Worm (Caenorhabditis elegans) whole organism, early embryonic: ENCODE results near the gene mdt-21.
"Not testable (repeated sequence)": the region's sequence is repeated elsewhere in the genome, so short reads cannot be mapped to it uniquely, and the experiment has no call there.

Experiments used
- B0310.2 ChIP-seq: sonication (generic microtip); optimal IDR thresholded peaks from 2 replicates; lab custom pipeline; 2016; ENCODE audit warnings: mild to moderate bottlenecking, missing genetic modification characterization, missing compliant biosample characterization
- F13C5.2 ChIP-seq: sonication (generic microtip); optimal IDR thresholded peaks from 2 replicates; lab custom pipeline; 2017; ENCODE audit warnings: mild to moderate bottlenecking, missing genetic modification characterization, inconsistent platforms, missing compliant biosample characterization
- aly-1 ChIP-seq: sonication (generic microtip); optimal IDR thresholded peaks from 2 replicates; lab custom pipeline; 2016; ENCODE audit warnings: missing genetic modification characterization, missing compliant biosample characterization
- ama-1 ChIP-seq: fragments of 150-350 bp; optimal IDR thresholded peaks from 2 replicates; lab custom pipeline; 2014
- ceh-13 ChIP-seq: fragments of 200-800 bp; sonication (Bioruptor generic); optimal IDR thresholded peaks from 2 replicates; lab custom pipeline; 2018; ENCODE audit warnings: mild to moderate bottlenecking, missing genetic modification characterization, missing compliant biosample characterization
- ceh-36 ChIP-seq: sonication (generic microtip); optimal IDR thresholded peaks from 2 replicates; lab custom pipeline; 2016; ENCODE audit warnings: missing genetic modification characterization, inconsistent platforms, missing compliant biosample characterization
- ets-7 ChIP-seq: sonication (generic microtip); optimal IDR thresholded peaks from 2 replicates; lab custom pipeline; 2016; ENCODE audit warnings: missing genotype, missing genetic modification characterization, missing compliant biosample characterization
- flt-1 ChIP-seq: fragments of 200-800 bp; sonication (Bioruptor generic); IDR thresholded peaks from 2 replicates; pipeline ENCODE4 v1.3.6; 2022; ENCODE audit warnings: missing genetic modification characterization, missing compliant biosample characterization
- hmbx-1 ChIP-seq: sonication (generic microtip); optimal IDR thresholded peaks from 2 replicates; lab custom pipeline; 2016; ENCODE audit warnings: mild to moderate bottlenecking, missing genetic modification characterization, missing compliant biosample characterization
- hmg-4 ChIP-seq: fragments of 200-800 bp; sonication (Bioruptor generic); optimal IDR thresholded peaks from 2 replicates; lab custom pipeline; 2018; ENCODE audit warnings: mild to moderate bottlenecking, missing genetic modification characterization, missing compliant biosample characterization
- hnd-1 ChIP-seq: sonication (generic microtip); optimal IDR thresholded peaks from 2 replicates; lab custom pipeline; 2016; ENCODE audit warnings: missing genetic modification characterization, missing compliant biosample characterization
- pes-1 ChIP-seq: fragments of 200-800 bp; sonication (Bioruptor generic); IDR thresholded peaks from 2 replicates; pipeline ENCODE4 v1.3.6; 2022; ENCODE audit warnings: missing genetic modification reagents, missing genetic modification characterization, missing compliant biosample characterization
- scrt-1 ChIP-seq: fragments of 200-800 bp; sonication (Bioruptor generic); IDR thresholded peaks from 2 replicates; pipeline ENCODE4 v1.3.6; 2022; ENCODE audit warnings: missing genetic modification characterization, missing compliant biosample characterization
- sea-1 ChIP-seq: fragments of 200-800 bp; sonication (Bioruptor generic); conservative IDR thresholded peaks from 2 replicates; pipeline ENCODE4 v1.3.6; 2022; ENCODE audit warnings: missing genetic modification characterization, missing compliant biosample characterization
- tbx-11 ChIP-seq: fragments of 200-800 bp; sonication (Bioruptor generic); IDR thresholded peaks from 2 replicates; pipeline ENCODE4 v1.3.6; 2022; ENCODE audit warnings: missing genetic modification characterization, missing compliant biosample characterization
- tbx-37 ChIP-seq: fragments of 200-800 bp; sonication (Bioruptor generic); conservative IDR thresholded peaks from 2 replicates; pipeline ENCODE4 v1.3.6; 2022; ENCODE audit warnings: missing genetic modification reagents, missing genetic modification characterization, missing compliant biosample characterization
- tra-4 ChIP-seq: sonication (generic microtip); optimal IDR thresholded peaks from 2 replicates; lab custom pipeline; 2017; ENCODE audit warnings: missing genetic modification characterization, missing compliant biosample characterization

mdt-21 gene

ce11 chrIII:11774508-11775000, 2.9 kb upstream of the mdt-21 start, which contains the start of gene immp-1:
Gene immp-1 (plus strand): TSS chrIII:11774950.
- TF ChIP-seq tbx-11 (GFP tag; lab: Robert Waterston, UW), result no peak
- no peak for TF ChIP-seq sea-1 (GFP tag; lab: Robert Waterston, UW)
- TF ChIP-seq aly-1 (tag; lab: Kevin White, UChicago), result no peak
- no peak for TF ChIP-seq scrt-1
- TF ChIP-seq tra-4, result no peak
- TF ChIP-seq ceh-36, result no peak
- TF ChIP-seq F13C5.2, result peak; percentile 15
- TF ChIP-seq ets-7 (tag; lab: Kevin White, UChicago), result no peak

DNA sequence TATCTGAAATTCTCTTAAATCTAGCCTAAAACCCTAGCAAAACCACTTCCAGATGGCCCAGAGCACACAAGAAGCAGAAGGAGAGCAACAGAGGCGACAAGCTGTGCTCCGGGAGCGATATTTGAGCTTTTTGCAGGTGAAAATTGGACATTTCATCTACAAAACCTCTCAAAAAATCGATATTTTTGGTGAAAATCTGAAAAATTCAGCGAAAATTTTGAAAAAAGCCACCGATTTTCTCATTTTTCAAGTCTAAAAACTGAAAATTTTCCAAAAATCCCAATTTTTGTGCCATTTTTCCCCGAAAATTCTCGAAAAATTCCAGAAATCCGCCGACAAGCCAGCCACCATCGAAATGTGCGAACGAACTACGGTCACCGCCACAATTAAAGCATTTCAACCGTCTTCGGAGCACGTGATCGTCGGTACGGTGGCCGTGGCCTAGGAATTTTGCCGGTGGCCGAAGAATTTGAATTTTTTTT, 2.8 kb downstream of the mdt-21 start, which contains the start of gene C24H11.5:
Gene C24H11.5 (plus strand): TSS at position 51 of the 482 bp plus-strand sequence.
- TF ChIP-seq ets-7 (tag; lab: Kevin White, UChicago) (no peak), hmbx-1 (no peak), scrt-1 (no peak), tbx-11 (GFP tag; lab: Robert Waterston, UW) (no peak), aly-1 (tag; lab: Kevin White, UChicago) (no peak), flt-1 (GFP tag; lab: Robert Waterston, UW) (no peak), hmg-4 (GFP tag; lab: Kevin White, UChicago) (no peak), sea-1 (GFP tag; lab: Robert Waterston, UW) (no peak), ceh-36 (no peak), F13C5.2 (no peak), ceh-13 (GFP tag; lab: Kevin White, UChicago) (no peak), tbx-37 (no peak), tra-4 (no peak), pes-1 (GFP tag; lab: Robert Waterston, UW) (no peak), B0310.2 (tag; lab: Kevin White, UChicago) (no peak), hnd-1 (tag; lab: Kevin White, UChicago) (no peak), ama-1 (no peak)

DNA sequence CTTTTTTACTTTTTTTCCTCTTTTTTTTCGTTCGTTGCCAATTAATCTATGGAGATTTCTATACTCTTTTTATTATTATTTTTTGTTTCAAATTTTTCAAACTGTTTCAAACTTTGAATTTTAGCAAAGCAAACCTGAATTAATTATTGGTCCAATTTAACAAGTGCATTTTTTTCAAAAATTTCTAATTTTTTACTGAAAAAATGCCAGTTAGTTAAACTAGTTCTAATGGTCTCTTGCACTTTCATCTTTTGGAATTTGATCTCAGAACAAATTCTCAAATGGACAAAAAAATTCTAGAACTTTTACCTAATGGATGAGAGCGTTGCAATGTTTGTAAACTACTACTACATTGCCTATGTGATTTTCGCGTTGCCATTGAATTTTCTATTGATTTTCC, 4.4 kb downstream of the mdt-21 start, which contains the start of gene srd-74:
Gene srd-74 (plus strand): TSS at position 301 of the 400 bp plus-strand sequence.
- TF ChIP-seq sea-1 (GFP tag; lab: Robert Waterston, UW) (no peak), B0310.2 (tag; lab: Kevin White, UChicago) (no peak), tbx-37 (no peak), aly-1 (tag; lab: Kevin White, UChicago) (no peak), hmbx-1 (no peak), hmg-4 (GFP tag; lab: Kevin White, UChicago) (no peak), F13C5.2 (no peak), flt-1 (GFP tag; lab: Robert Waterston, UW) (no peak), pes-1 (GFP tag; lab: Robert Waterston, UW) (no peak), tbx-11 (GFP tag; lab: Robert Waterston, UW) (no peak), hnd-1 (tag; lab: Kevin White, UChicago) (no peak), tra-4 (no peak), ceh-13 (GFP tag; lab: Kevin White, UChicago) (no peak)

DNA sequence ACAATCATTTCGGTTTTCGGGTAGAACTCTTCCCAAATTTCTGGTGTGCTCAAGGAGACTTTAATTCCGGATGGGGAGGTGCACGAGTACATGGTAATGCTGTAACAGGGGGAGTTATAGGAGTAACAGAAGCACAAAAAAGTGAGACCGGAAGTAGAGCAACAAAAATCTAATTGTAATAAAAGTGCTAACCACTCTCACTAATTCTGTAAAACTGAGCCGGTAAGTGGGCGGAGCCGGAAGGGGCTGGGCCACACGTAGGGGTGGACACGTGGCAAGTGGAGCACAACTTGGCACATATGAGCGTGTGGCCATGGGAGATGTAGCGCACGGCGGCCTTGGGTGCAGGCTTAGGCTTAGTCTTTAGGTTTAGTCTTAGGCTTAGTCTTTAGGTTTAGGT, 8.5 kb downstream of the mdt-21 start, which contains the start of gene tbx-38:
Gene tbx-38 (minus strand): TSS at position 101 of the 400 bp plus-strand sequence.
- TF ChIP-seq scrt-1 (no peak), ets-7 (tag; lab: Kevin White, UChicago) (peak; percentile 30)

- not testable (repeated sequence) for TF ChIP-seq ama-1; B0310.2 (tag; lab: Kevin White, UChicago); tra-4
These were observed 10.0 kb downstream of the mdt-21 start, which contains the start of gene C24H11.1 for ce11 chrIII:11787376-11787775. Gene C24H11.1 (plus strand): TSS chrIII:11787676.

DNA sequence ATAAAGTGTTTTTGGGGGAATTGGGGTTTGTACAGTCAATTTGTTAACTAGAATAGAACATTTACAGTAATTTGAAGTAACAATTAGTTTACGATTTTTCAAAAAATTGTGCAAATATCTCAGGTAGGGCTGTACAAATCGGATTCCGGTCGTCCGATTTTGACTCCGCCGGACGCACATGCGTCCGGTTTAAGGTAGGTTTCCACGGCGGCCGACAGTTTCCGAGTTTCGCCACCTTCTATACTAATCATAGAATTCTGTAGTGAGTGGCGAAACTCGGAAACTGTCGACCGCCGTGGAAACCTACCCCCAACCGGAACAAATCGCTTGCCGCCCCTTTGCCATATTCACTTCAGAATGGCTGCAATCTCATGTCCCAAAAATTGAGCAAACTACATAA, 12.1 kb downstream of the mdt-21 start:
- TF ChIP-seq F13C5.2 (no peak), sea-1 (GFP tag; lab: Robert Waterston, UW) (no peak), scrt-1 (no peak), hmbx-1 (no peak), B0310.2 (tag; lab: Kevin White, UChicago) (no peak), tbx-37 (no peak), tra-4 (no peak), ceh-36 (no peak), ceh-13 (GFP tag; lab: Kevin White, UChicago) (no peak), tbx-11 (GFP tag; lab: Robert Waterston, UW) (no peak)

ce11 chrIII:11792295-11793256, 15.2 kb downstream of the mdt-21 start, which contains the start of gene C24H11.2:
Gene C24H11.2 (minus strand): TSS chrIII:11792345.
- TF ChIP-seq ceh-36 (peak; percentile 31), hnd-1 (tag; lab: Kevin White, UChicago) (peak; percentile 14), tbx-37 (peak; percentile 37; the same call in 1 of the 2 replicates), sea-1 (GFP tag; lab: Robert Waterston, UW) (0 out of 2 replicates have a peak, but pooled peaks have one; percentile 60), scrt-1 (peak; percentile 46; the same call in 1 of the 2 replicates), F13C5.2 (peak; percentile 17), flt-1 (GFP tag; lab: Robert Waterston, UW) (peak; percentile 11; the same call in 1 of the 2 replicates), pes-1 (GFP tag; lab: Robert Waterston, UW) (peak; percentile 79)
